Worm (Caenorhabditis elegans): ENCODE results near the gene T20G5.13.

DNA sequence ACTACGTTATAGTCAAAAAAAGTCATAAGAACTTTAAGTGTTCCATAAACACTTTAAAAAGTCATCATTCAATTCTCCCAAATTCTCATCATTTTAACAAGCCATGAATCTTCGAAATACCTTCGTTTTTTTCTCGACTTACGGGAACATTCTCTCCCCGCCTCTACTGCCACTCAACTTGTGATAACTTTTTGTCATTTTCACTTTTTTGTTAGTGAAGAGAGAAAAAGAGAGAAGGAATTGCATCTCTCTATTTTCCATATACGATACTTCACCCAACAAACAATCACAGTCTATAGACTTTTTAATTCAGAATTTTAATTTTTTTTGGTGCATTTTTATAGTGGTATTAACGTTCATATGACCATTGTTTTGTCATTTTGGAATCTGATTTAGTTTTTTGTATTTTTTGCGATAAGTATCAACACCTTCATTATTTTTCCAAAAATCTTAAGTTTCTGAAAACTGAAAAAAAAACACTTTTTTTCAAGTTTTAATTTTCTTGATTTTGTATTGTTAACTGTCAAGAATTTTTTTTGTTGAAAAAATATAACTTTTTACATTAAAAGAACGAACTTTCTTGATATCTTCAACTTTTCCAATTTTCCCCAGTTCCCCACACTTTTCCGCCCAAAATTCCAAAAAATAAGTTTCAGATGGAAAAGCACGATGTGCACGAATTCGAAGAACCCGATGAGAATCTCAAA lies 37.5 kb upstream of the T20G5.13 start, which contains the start of gene Y70G10A.3:
- no peak for TF ChIP-seq skn-1 (tag; optimal IDR thresholded peaks at IDR 0.05)
- TF ChIP-seq ztf-4 (tag; optimal IDR thresholded peaks at IDR 0.05), result no peak
- no peak for TF ChIP-seq lsy-2 (tag; optimal IDR thresholded peaks at IDR 0.05)
- no peak for TF ChIP-seq sptf-1 (tag; optimal IDR thresholded peaks at IDR 0.05)
- TF ChIP-seq pag-3 (tag; optimal IDR thresholded peaks at IDR 0.05; ENCODE audit: borderline replicate concordance, insufficient read depth), result no peak
- TF ChIP-seq egl-27 (tag; optimal IDR thresholded peaks at IDR 0.05), result no peak
- TF ChIP-seq snpc-4 (tag; optimal IDR thresholded peaks at IDR 0.05), result no peak
- TF ChIP-seq ceh-8 (GFP tag; optimal IDR thresholded peaks at IDR 0.05), result no peak
- no peak for TF ChIP-seq sox-4 (tag; optimal IDR thresholded peaks at IDR 0.05)
- no peak for TF ChIP-seq nhr-47 (tag; optimal IDR thresholded peaks at IDR 0.05)
- no peak for TF ChIP-seq mep-1 (tag; optimal IDR thresholded peaks at IDR 0.05)

Data from whole organism, L1 larva.